Fruit fly (Drosophila melanogaster): ENCODE results near the gene CG1750.
A peak's percentile ranks its signal among the peaks of the same experiment; 100 is the strongest.

The CG1750 gene

dm6 chr3R:31222125-31222889, 32.4 kb downstream of the CG1750 start (continued):
- TF ChIP-seq ATbp (GFP tag; optimal IDR thresholded peaks at IDR 0.05) (peak; percentile 80), sqz (GFP tag; optimal IDR thresholded peaks at IDR 0.05) (peak; percentile 27), CG17385 (GFP tag; optimal IDR thresholded peaks at IDR 0.05) (peak; percentile 78), CG4707 (GFP tag; optimal IDR thresholded peaks at IDR 0.05) (peak; percentile 58), z (GFP tag; IDR thresholded peaks at IDR 0.05) (no peak), Rx (GFP tag; IDR thresholded peaks at IDR 0.05) (no peak), Tbp (GFP tag; optimal IDR thresholded peaks at IDR 0.05) (no peak), esg (GFP tag; conservative IDR thresholded peaks at IDR 0.05) (no peak), CG9727 (GFP tag; optimal IDR thresholded peaks at IDR 0.05) (peak; percentile 90), CG9876 (GFP tag; optimal IDR thresholded peaks at IDR 0.05) (peak; percentile 63), jigr1 (GFP tag; IDR thresholded peaks at IDR 0.05) (no peak), CG1832 (GFP tag; optimal IDR thresholded peaks at IDR 0.05) (no peak), CG17328 (GFP tag; IDR thresholded peaks at IDR 0.05) (no peak), Taf1 (GFP tag; IDR thresholded peaks at IDR 0.05) (no peak), gcm2 (GFP tag; optimal IDR thresholded peaks at IDR 0.05) (peak; percentile 29), Dbx (GFP tag; IDR thresholded peaks at IDR 0.05) (no peak), CTCF (GFP tag; optimal IDR thresholded peaks at IDR 0.05) (no peak), Chrac-16 (GFP tag; optimal IDR thresholded peaks at IDR 0.05) (peak; percentile 82), CrebB (tag; optimal IDR thresholded peaks at IDR 0.05) (peak; percentile 76), CG15601 (tag; optimal IDR thresholded peaks at IDR 0.05) (peak; percentile 69), CG7271 (tag; optimal IDR thresholded peaks at IDR 0.05) (no peak), pfk (GFP tag; optimal IDR thresholded peaks at IDR 0.05) (no peak), Bdp1 (GFP tag; optimal IDR thresholded peaks at IDR 0.05) (peak; percentile 69), abd-A (tag; optimal IDR thresholded peaks at IDR 0.05) (no peak), luna (GFP tag; optimal IDR thresholded peaks at IDR 0.05) (peak; percentile 74), CG14441 (GFP tag; IDR thresholded peaks at IDR 0.05) (no peak), az2 (GFP tag; optimal IDR thresholded peaks at IDR 0.05) (peak; percentile 81), hb (GFP tag; IDR thresholded peaks at IDR 0.05; ENCODE audit: partially characterized antibody) (no peak), HmgD (GFP tag; optimal IDR thresholded peaks at IDR 0.05) (peak; percentile 79), CG4820 (GFP tag; optimal IDR thresholded peaks at IDR 0.05) (peak; percentile 75), Sin3A (optimal IDR thresholded peaks at IDR 0.05) (no peak), NfI (GFP tag; optimal IDR thresholded peaks at IDR 0.05) (peak; percentile 83), chn (GFP tag; optimal IDR thresholded peaks at IDR 0.05) (peak; percentile 78), hbn (GFP tag; IDR thresholded peaks at IDR 0.05; ENCODE audit: partially characterized antibody) (no peak), pum (GFP tag; optimal IDR thresholded peaks at IDR 0.05) (peak; percentile 83), seq (GFP tag; IDR thresholded peaks at IDR 0.05) (no peak), yki (optimal IDR thresholded peaks at IDR 0.05) (no peak), shn (GFP tag; optimal IDR thresholded peaks at IDR 0.05) (peak; percentile 85), pho (GFP tag; optimal IDR thresholded peaks at IDR 0.05) (peak; percentile 84), Usf (GFP tag; optimal IDR thresholded peaks at IDR 0.05) (peak; percentile 64), CG32772 (GFP tag; IDR thresholded peaks at IDR 0.05) (no peak), CG3281 (GFP tag; optimal IDR thresholded peaks at IDR 0.05) (peak; percentile 86), CG4617 (GFP tag; optimal IDR thresholded peaks at IDR 0.05; ENCODE audit: borderline replicate concordance) (peak; percentile 52), aop (GFP tag; IDR thresholded peaks at IDR 0.05) (no peak), CG3407 (GFP tag; optimal IDR thresholded peaks at IDR 0.05) (peak; percentile 73), CG15073 (GFP tag; optimal IDR thresholded peaks at IDR 0.05) (no peak), dm (GFP tag; optimal IDR thresholded peaks at IDR 0.05) (peak; percentile 40), odd (GFP tag; optimal IDR thresholded peaks at IDR 0.05) (peak; percentile 74), dpn (GFP tag; optimal IDR thresholded peaks at IDR 0.05) (peak; percentile 85 to 89), hkb (optimal IDR thresholded peaks at IDR 0.05) (peak; percentile 2), hkb (GFP tag; IDR thresholded peaks at IDR 0.05) (no peak), CG8359 (GFP tag; optimal IDR thresholded peaks at IDR 0.05; ENCODE audit: borderline replicate concordance) (peak; percentile 64)

Measured in whole organism, embryonic.